Worm (Caenorhabditis elegans) whole organism, late embryonic: ENCODE results near the gene mig-17.
A peak's percentile ranks its signal among the peaks of the same experiment; 100 is the strongest.

ENCODE experiments used
- T23F11.4 ChIP-seq: fragments of 200-800 bp; sonication (Bioruptor generic); optimal IDR thresholded peaks from 2 replicates; lab custom pipeline; 2018; ENCODE audit warnings: mild to moderate bottlenecking, missing genetic modification characterization, missing compliant biosample characterization
- ahr-1 ChIP-seq: sonication (generic microtip); optimal IDR thresholded peaks from 2 replicates; lab custom pipeline; 2016; ENCODE audit warnings: missing genetic modification characterization, missing compliant biosample characterization
- ceh-14 ChIP-seq: sonication (generic microtip); optimal IDR thresholded peaks from 2 replicates; lab custom pipeline; 2016; ENCODE audit warnings: missing genotype, missing genetic modification characterization, missing compliant biosample characterization
- ceh-19 ChIP-seq: fragments of 200-800 bp; sonication (Bioruptor generic); optimal IDR thresholded peaks from 2 replicates; lab custom pipeline; 2018; ENCODE audit warnings: mild to moderate bottlenecking, missing genetic modification characterization, missing compliant biosample characterization
- ceh-2 ChIP-seq: sonication (generic microtip); optimal IDR thresholded peaks from 2 replicates; lab custom pipeline; 2016; ENCODE audit warnings: missing genotype, missing genetic modification characterization, missing compliant biosample characterization
- ceh-30 ChIP-seq: fragments of 150-350 bp; optimal IDR thresholded peaks from 2 replicates; lab custom pipeline; 2014; ENCODE audit warnings: missing biosample characterization, missing genetic modification characterization
- ceh-31 ChIP-seq: sonication (generic microtip); optimal IDR thresholded peaks from 2 replicates; lab custom pipeline; 2016; ENCODE audit warnings: missing genetic modification characterization, missing compliant biosample characterization
- ceh-34 ChIP-seq: sonication (generic microtip); optimal IDR thresholded peaks from 2 replicates; lab custom pipeline; 2016; ENCODE audit warnings: mild to moderate bottlenecking, missing genetic modification characterization, missing compliant biosample characterization
- elt-2 ChIP-seq: sonication (generic microtip); optimal IDR thresholded peaks from 2 replicates; lab custom pipeline; 2016; ENCODE audit warnings: missing genetic modification reagents, missing genetic modification characterization, missing compliant biosample characterization
- ets-4 ChIP-seq: sonication (generic microtip); optimal IDR thresholded peaks from 2 replicates; lab custom pipeline; 2016; ENCODE audit warnings: missing genetic modification characterization, missing compliant biosample characterization
- fkh-6 ChIP-seq: sonication (generic microtip); optimal IDR thresholded peaks from 2 replicates; lab custom pipeline; 2016; ENCODE audit warnings: missing genetic modification characterization, missing compliant biosample characterization
- gmeb-2 ChIP-seq: sonication (generic microtip); optimal IDR thresholded peaks from 2 replicates; lab custom pipeline; 2016; ENCODE audit warnings: missing genetic modification characterization, inconsistent platforms, missing compliant biosample characterization
- hlh-13 ChIP-seq: fragments of 200-800 bp; sonication (Bioruptor generic); optimal IDR thresholded peaks from 2 replicates; lab custom pipeline; 2018; ENCODE audit warnings: mild to moderate bottlenecking, missing genetic modification characterization, missing compliant biosample characterization
- hlh-30 ChIP-seq: sonication (generic microtip); optimal IDR thresholded peaks from 2 replicates; lab custom pipeline; 2017; ENCODE audit warnings: antibody characterized with exemption, missing genetic modification characterization, missing compliant biosample characterization; ENCODE audit not compliant: insufficient read depth
- hlh-6 ChIP-seq: sonication (generic microtip); optimal IDR thresholded peaks from 2 replicates; lab custom pipeline; 2016; ENCODE audit warnings: missing genotype, missing genetic modification characterization, missing compliant biosample characterization
- hlh-8 ChIP-seq: sonication (generic microtip); optimal IDR thresholded peaks from 2 replicates; lab custom pipeline; 2016; ENCODE audit warnings: missing genotype, missing genetic modification characterization, missing compliant biosample characterization
- lim-6 ChIP-seq: sonication (generic microtip); optimal IDR thresholded peaks from 2 replicates; lab custom pipeline; 2016; ENCODE audit warnings: missing genetic modification characterization, missing compliant biosample characterization
- mec-3 ChIP-seq: sonication (generic microtip); optimal IDR thresholded peaks from 2 replicates; lab custom pipeline; 2016; ENCODE audit warnings: borderline replicate concordance, missing genetic modification characterization, missing compliant biosample characterization
- nfya-1 ChIP-seq: sonication (generic microtip); optimal IDR thresholded peaks from 2 replicates; lab custom pipeline; 2017; ENCODE audit warnings: missing genetic modification characterization, mild to moderate bottlenecking, missing compliant biosample characterization, antibody characterized with exemption, moderate library complexity
- nhr-232 ChIP-seq: sonication (generic microtip); optimal IDR thresholded peaks from 2 replicates; lab custom pipeline; 2016; ENCODE audit warnings: missing genetic modification characterization, missing compliant biosample characterization
- npax-4 ChIP-seq: sonication (generic microtip); optimal IDR thresholded peaks from 2 replicates; lab custom pipeline; 2016; ENCODE audit warnings: missing genetic modification characterization, missing compliant biosample characterization
- pha-4 ChIP-seq: fragments of 150-350 bp; optimal IDR thresholded peaks from 2 replicates; lab custom pipeline; 2018; ENCODE audit warnings: missing biosample characterization, missing genetic modification reagents, missing genetic modification characterization
- pros-1 ChIP-seq: fragments of 150-350 bp; optimal IDR thresholded peaks from 2 replicates; lab custom pipeline; 2014; ENCODE audit warnings: missing biosample characterization, missing genetic modification reagents, missing genetic modification characterization
- ref-2 ChIP-seq: sonication (generic microtip); optimal IDR thresholded peaks from 2 replicates; lab custom pipeline; 2016; ENCODE audit warnings: missing genetic modification characterization, missing compliant biosample characterization
- rnt-1 ChIP-seq: sonication (generic microtip); optimal IDR thresholded peaks from 2 replicates; lab custom pipeline; 2016; ENCODE audit warnings: missing genetic modification characterization, missing compliant biosample characterization
- sox-4 ChIP-seq: sonication (generic microtip); optimal IDR thresholded peaks from 2 replicates; lab custom pipeline; 2017; ENCODE audit warnings: mild to moderate bottlenecking, missing genetic modification characterization, inconsistent platforms, missing compliant biosample characterization
- tbx-7 ChIP-seq: sonication (generic microtip); optimal IDR thresholded peaks from 2 replicates; lab custom pipeline; 2016; ENCODE audit warnings: missing genotype, missing genetic modification characterization, missing compliant biosample characterization
- unc-42 ChIP-seq: sonication (generic microtip); optimal IDR thresholded peaks from 2 replicates; lab custom pipeline; 2016; ENCODE audit warnings: missing genotype, missing genetic modification characterization, missing compliant biosample characterization
- unc-55 ChIP-seq: sonication (generic microtip); optimal IDR thresholded peaks from 2 replicates; lab custom pipeline; 2017; ENCODE audit warnings: missing biosample characterization, missing genetic modification reagents, missing genetic modification characterization

mig-17 gene

DNA sequence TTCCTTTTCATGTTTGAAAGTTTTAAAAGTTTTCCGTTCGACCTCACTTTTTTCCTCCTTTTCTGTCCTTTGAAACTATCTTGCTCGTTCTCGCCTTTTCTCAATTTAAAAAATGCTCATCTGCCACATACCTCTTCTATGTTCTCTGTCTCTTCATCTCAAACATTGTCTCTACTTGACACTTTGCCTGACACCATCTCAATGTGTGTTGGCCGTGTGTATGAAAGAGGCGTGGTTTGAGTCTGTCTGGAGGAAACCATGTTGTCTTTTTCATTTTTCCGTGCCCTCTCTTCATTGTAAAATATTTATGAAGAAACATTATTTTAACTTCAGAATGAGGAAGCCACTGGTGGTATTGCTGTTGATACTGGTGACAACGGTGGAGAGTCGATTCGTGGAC, 39.2 kb upstream of the mig-17 start, which contains the start of gene K03B8.6:
K03B8.6 (plus strand) TSS at position 334 of the 400 bp plus-strand sequence.
- no peak for TF ChIP-seq T23F11.4 (GFP tag; lab: Kevin White, UChicago)
- no peak for TF ChIP-seq fkh-6 (tag; lab: Kevin White, UChicago)
- TF ChIP-seq ceh-30 = no peak
- TF ChIP-seq npax-4 (tag; lab: Kevin White, UChicago) = no peak
- TF ChIP-seq hlh-30 = no peak
- TF ChIP-seq ceh-14 (tag; lab: Kevin White, UChicago) = no peak
- no peak for TF ChIP-seq gmeb-2 (tag; lab: Kevin White, UChicago)

DNA sequence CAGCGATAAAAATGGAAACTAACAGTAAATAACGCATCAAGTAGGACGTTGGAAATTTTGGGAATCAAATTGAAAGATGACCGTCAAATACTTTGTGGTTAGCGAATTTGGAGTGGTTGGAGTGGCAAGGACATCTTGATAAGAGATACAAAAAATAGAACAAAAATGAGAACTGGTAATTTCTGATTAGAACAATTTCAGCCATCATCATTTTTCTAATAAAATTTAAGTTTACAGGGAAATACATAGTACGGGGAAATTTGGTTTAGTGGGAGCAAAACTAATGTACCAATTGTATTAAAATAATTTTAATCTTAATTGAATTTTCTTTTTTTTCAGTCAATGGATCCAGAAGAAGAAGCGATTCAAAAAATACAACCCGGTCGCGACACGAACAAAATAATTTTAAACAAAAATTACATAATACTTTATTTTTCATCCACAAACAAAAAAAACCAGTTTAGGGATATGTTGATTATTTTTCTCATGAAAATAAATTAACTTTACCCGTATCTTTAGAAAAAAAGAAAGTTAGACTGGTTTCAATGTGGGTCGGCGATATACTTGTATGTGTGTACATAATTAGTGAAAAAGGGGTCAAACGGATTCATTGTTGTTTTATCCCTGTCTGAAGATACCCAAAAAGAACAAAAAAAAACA, 35.5 kb upstream of the mig-17 start, which contains the start of the genes K03B8.8 and grl-3:
K03B8.8 (minus strand) TSS at position 101 of the 660 bp plus-strand sequence.
grl-3 (plus strand) TSS at position 610 of the 660 bp plus-strand sequence.
- TF ChIP-seq pha-4 (tag; lab: Kevin White, UChicago) (no peak), ceh-19 (GFP tag; lab: Kevin White, UChicago) (no peak), ref-2 (tag; lab: Kevin White, UChicago) (no peak), hlh-30 (no peak), nhr-232 (tag; lab: Kevin White, UChicago) (no peak), ceh-14 (tag; lab: Kevin White, UChicago) (no peak), ceh-2 (tag; lab: Kevin White, UChicago) (no peak), hlh-8 (tag; lab: Kevin White, UChicago) (no peak), sox-4 (tag; lab: Kevin White, UChicago) (no peak), rnt-1 (tag; lab: Kevin White, UChicago) (no peak), ahr-1 (tag; lab: Kevin White, UChicago) (no peak), ceh-30 (no peak)

DNA sequence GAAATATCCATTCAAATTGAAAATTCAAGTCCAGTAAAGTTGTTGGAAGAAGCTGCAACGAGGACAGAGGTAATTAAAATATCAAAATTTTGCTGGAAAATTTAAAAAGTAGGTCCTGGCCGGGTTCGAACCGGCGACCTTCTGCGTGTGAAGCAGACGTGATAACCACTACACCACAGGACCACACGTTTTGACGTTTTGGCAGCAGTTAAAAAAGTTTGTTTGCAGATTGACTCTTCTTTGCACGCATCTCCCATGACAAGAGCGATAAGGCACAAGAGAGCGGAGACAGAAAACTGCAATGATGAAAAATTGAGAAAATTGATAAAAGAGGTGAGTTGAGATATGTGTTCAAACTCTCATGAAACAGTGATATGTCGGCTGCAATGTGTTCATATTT, 34.4 kb upstream of the mig-17 start:
- TF ChIP-seq elt-2 = peak; percentile 63
- no peak for TF ChIP-seq nfya-1
- no peak for TF ChIP-seq hlh-6
- TF ChIP-seq ets-4 = no peak

DNA sequence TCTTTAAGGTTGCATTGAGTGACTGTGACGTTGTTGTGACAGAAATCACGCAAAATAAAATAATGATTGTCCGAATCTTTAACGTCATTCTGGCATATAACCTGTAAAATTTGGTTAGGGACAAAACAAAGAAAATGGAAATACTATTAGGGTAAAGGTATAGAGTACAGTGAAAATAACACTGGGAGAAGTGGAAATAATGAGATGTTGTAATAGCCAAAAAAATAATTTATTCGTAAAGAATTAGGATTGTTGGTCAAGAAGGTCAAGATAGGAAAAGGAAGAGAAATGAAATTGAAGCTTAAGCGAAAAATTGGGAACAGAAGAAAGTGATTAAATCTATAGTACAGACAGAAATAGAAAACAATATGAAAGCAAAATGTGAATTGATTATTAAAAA, 31.4 kb upstream of the mig-17 start, which contains the start of gene deg-3:
deg-3 (minus strand) TSS at position 101 of the 400 bp plus-strand sequence.
- TF ChIP-seq ceh-34 (tag; lab: Kevin White, UChicago) = no peak
- TF ChIP-seq, all 69 proteins: peak for 0

DNA sequence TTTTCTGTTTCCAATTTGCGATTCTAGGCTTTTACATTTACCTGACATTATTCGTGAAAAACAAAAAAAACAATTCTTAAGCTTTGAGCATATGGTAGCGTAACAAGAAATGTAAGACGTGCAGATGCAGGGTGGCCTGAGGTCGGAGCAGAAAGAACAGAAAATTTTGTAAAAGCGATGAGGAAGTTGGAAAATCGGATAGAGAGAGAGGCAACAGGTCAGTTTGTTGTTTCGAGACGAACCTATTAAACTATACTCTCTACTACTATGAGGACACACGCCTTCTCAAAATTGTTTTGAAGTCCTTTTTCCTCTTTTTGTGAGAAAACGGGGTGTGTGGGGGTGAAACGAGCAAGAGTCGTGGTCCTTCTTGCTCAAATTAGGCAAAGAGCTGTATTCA, 24.9 kb upstream of the mig-17 start, which contains the start of gene des-2:
des-2 (minus strand) TSS at position 101 of the 400 bp plus-strand sequence.
- TF ChIP-seq pros-1 (tag; lab: Kevin White, UChicago) = no peak
- TF ChIP-seq mec-3 (tag; lab: Kevin White, UChicago) = no peak
- no peak for TF ChIP-seq tbx-7 (tag; lab: Kevin White, UChicago)
- TF ChIP-seq ceh-19 (GFP tag; lab: Kevin White, UChicago) = no peak
- TF ChIP-seq unc-42 = no peak
- TF ChIP-seq npax-4 (tag; lab: Kevin White, UChicago) = no peak

- no peak for TF ChIP-seq lim-6
- TF ChIP-seq unc-55 (GFP tag; lab: Kevin White, UChicago) = no peak
- no peak for TF ChIP-seq elt-2
- TF ChIP-seq mec-3 (tag; lab: Kevin White, UChicago) = no peak
These were observed 21.9 kb upstream of the mig-17 start, which contains the start of gene T26H10.2 for ce11 chrV:11424565-11424964. T26H10.2 (minus strand) TSS chrV:11424665.

ce11 chrV:11428728-11429127, 17.8 kb upstream of the mig-17 start:
- no peak for TF ChIP-seq hlh-13 (GFP tag; lab: Kevin White, UChicago)
- TF ChIP-seq unc-42 = peak; percentile 83
- TF ChIP-seq ceh-31 (tag; lab: Kevin White, UChicago) = peak; percentile 19
